Fruit fly (Drosophila melanogaster): ENCODE results near the gene Sap47.

Sap47 gene

dm6 chr3R:16008300-16008699 is 73.4 kb downstream of the Sap47 start (continued):
- TF ChIP-seq CG1832 (GFP tag; optimal IDR thresholded peaks at IDR 0.05): no peak
- no peak for TF ChIP-seq Doc2 (GFP tag; IDR thresholded peaks at IDR 0.05)
- TF ChIP-seq CG6689 (GFP tag; IDR thresholded peaks at IDR 0.05): no peak
- peak; percentile 78 for TF ChIP-seq CG4360 (GFP tag; IDR thresholded peaks at IDR 0.05)
- peak; percentile 58; the same call in 1 of the 2 replicates for TF ChIP-seq crol (GFP tag; IDR thresholded peaks at IDR 0.05)
- TF ChIP-seq Med (GFP tag): peak; percentile 21
- no peak for TF ChIP-seq CG8924 (tag; optimal IDR thresholded peaks at IDR 0.05)
- 0 out of 4 replicates have a peak, but pooled peaks have one; percentile 19 for TF ChIP-seq chinmo (GFP tag; IDR thresholded peaks at IDR 0.05; ENCODE audit: partially characterized antibody)
- TF ChIP-seq CTCF (GFP tag; optimal IDR thresholded peaks at IDR 0.05): no peak
- TF ChIP-seq HLH4C (GFP tag; IDR thresholded peaks at IDR 0.05; ENCODE audit: partially characterized antibody): no peak
- TF ChIP-seq GATAe (GFP tag; conservative IDR thresholded peaks at IDR 0.05): peak; percentile 92

dm6 chr3R:16009030-16009429 is 74.1 kb downstream of the Sap47 start, which contains the start of gene GATAe:
GATAe (plus strand) TSS chr3R:16009105.
- TF ChIP-seq Atf3 (GFP tag; optimal IDR thresholded peaks at IDR 0.05): no peak
- TF ChIP-seq Ets65A (GFP tag): no peak
- no peak for TF ChIP-seq prd (optimal IDR thresholded peaks at IDR 0.05)
- no peak for TF ChIP-seq prd (GFP tag; IDR thresholded peaks at IDR 0.05)
- TF ChIP-seq az2 (GFP tag; optimal IDR thresholded peaks at IDR 0.05): no peak
- TF ChIP-seq sqz (GFP tag; optimal IDR thresholded peaks at IDR 0.05): no peak
- TF ChIP-seq CG18011 (GFP tag; optimal IDR thresholded peaks at IDR 0.05): no peak
- peak; percentile 47 for TF ChIP-seq Med (GFP tag)
- TF ChIP-seq CG13894 (tag; optimal IDR thresholded peaks at IDR 0.05): no peak
- no peak for TF ChIP-seq CG8388 (GFP tag; optimal IDR thresholded peaks at IDR 0.05)
- TF ChIP-seq psq (GFP tag; optimal IDR thresholded peaks at IDR 0.05): no peak
- TF ChIP-seq ssp (GFP tag; IDR thresholded peaks at IDR 0.05): no peak
- TF ChIP-seq CG6791 (GFP tag; IDR thresholded peaks at IDR 0.05; ENCODE audit: partially characterized antibody): no peak
- no peak for TF ChIP-seq gsb (GFP tag; IDR thresholded peaks at IDR 0.05)
- peak; percentile 20 for TF ChIP-seq Nf-YC (tag; optimal IDR thresholded peaks at IDR 0.05)
- TF ChIP-seq CG8765 (GFP tag; IDR thresholded peaks at IDR 0.05): no peak
- TF ChIP-seq C15 (GFP tag; IDR thresholded peaks at IDR 0.05): no peak
- TF ChIP-seq CG10147 (GFP tag; optimal IDR thresholded peaks at IDR 0.05): no peak
- TF ChIP-seq pita (GFP tag; optimal IDR thresholded peaks at IDR 0.05): no peak
- no peak for TF ChIP-seq Dad (GFP tag; optimal IDR thresholded peaks at IDR 0.05)
- no peak for TF ChIP-seq gro (GFP tag; optimal IDR thresholded peaks at IDR 0.05)
- TF ChIP-seq CG4404 (GFP tag; IDR thresholded peaks at IDR 0.05): no peak
- TF ChIP-seq CG15514 (GFP tag; optimal IDR thresholded peaks at IDR 0.05): no peak
- no peak for TF ChIP-seq CG6813 (GFP tag; optimal IDR thresholded peaks at IDR 0.05)
- no peak for TF ChIP-seq NfI (GFP tag; optimal IDR thresholded peaks at IDR 0.05)
- TF ChIP-seq CG14014 (GFP tag; IDR thresholded peaks at IDR 0.05): no peak
- no peak for TF ChIP-seq CG18599 (GFP tag; optimal IDR thresholded peaks at IDR 0.05)
- peak in 1 of 2 experiments; percentile 2 for TF ChIP-seq Pdp1 (GFP tag; optimal IDR thresholded peaks at IDR 0.05)
- no peak for TF ChIP-seq B-H1 (GFP tag; IDR thresholded peaks at IDR 0.05)
- TF ChIP-seq Bteb2 (GFP tag; optimal IDR thresholded peaks at IDR 0.05): no peak
- no peak for TF ChIP-seq CG15073 (GFP tag; optimal IDR thresholded peaks at IDR 0.05)
- no peak for TF ChIP-seq Hsf (GFP tag; optimal IDR thresholded peaks at IDR 0.05)
- no peak for TF ChIP-seq CG12942 (GFP tag; optimal IDR thresholded peaks at IDR 0.05)
- no peak for TF ChIP-seq CG12155 (GFP tag; optimal IDR thresholded peaks at IDR 0.05)
- no peak for TF ChIP-seq pb (GFP tag; optimal IDR thresholded peaks at IDR 0.05)
- TF ChIP-seq slou (GFP tag; optimal IDR thresholded peaks at IDR 0.05): no peak
- no peak for TF ChIP-seq row (GFP tag; IDR thresholded peaks at IDR 0.05)
- no peak for TF ChIP-seq Hmx (GFP tag; optimal IDR thresholded peaks at IDR 0.05)
- 0 out of 2 replicates have a peak, but pooled peaks have one; percentile 40 for TF ChIP-seq sim (GFP tag; IDR thresholded peaks at IDR 0.05)
- no peak for TF ChIP-seq hkb (optimal IDR thresholded peaks at IDR 0.05)
- TF ChIP-seq hkb (GFP tag; IDR thresholded peaks at IDR 0.05): no peak
- no peak for TF ChIP-seq Rx (GFP tag; IDR thresholded peaks at IDR 0.05)

Measured in whole organism, embryonic.